Fruit fly (Drosophila melanogaster): ENCODE measurements around the gene CG13813.
A peak's percentile ranks its signal among the peaks of the same experiment; 100 is the strongest.

The CG13813 gene

dm6 chr3L:20186294-20187020 lies 45.0 kb upstream of the CG13813 start (continued):
- TF ChIP-seq CG12391 (tag; optimal IDR thresholded peaks at IDR 0.05), result no peak
- no peak for TF ChIP-seq Nf-YA (GFP tag; IDR thresholded peaks at IDR 0.05)
- no peak for TF ChIP-seq NC2β (GFP tag; optimal IDR thresholded peaks at IDR 0.05)
- no peak for TF ChIP-seq CG10979 (tag; optimal IDR thresholded peaks at IDR 0.05)
- TF ChIP-seq CG15696 (tag; optimal IDR thresholded peaks at IDR 0.05), result no peak
- TF ChIP-seq CG16813 (GFP tag; IDR thresholded peaks at IDR 0.05; ENCODE audit: partially characterized antibody), result 0 out of 3 replicates have a peak, but pooled peaks have one; percentile 17
- TF ChIP-seq bcd (GFP tag; optimal IDR thresholded peaks at IDR 0.05), result no peak
- peak; percentile 76; the same call in 1 of the 4 replicates for TF ChIP-seq chinmo (GFP tag; IDR thresholded peaks at IDR 0.05; ENCODE audit: partially characterized antibody)
- TF ChIP-seq CG12071 (GFP tag; optimal IDR thresholded peaks at IDR 0.05), result no peak
- no peak for TF ChIP-seq dpn (GFP tag; optimal IDR thresholded peaks at IDR 0.05)
- no peak for TF ChIP-seq sc (optimal IDR thresholded peaks at IDR 0.05)
- peak; percentile 40 for TF ChIP-seq sc (GFP tag; optimal IDR thresholded peaks at IDR 0.05)
- no peak for TF ChIP-seq bab2 (GFP tag; optimal IDR thresholded peaks at IDR 0.05)
- no peak for TF ChIP-seq tio (GFP tag; optimal IDR thresholded peaks at IDR 0.05)
- no peak for TF ChIP-seq Bteb2 (GFP tag; optimal IDR thresholded peaks at IDR 0.05)
- TF ChIP-seq CG1024 (GFP tag; IDR thresholded peaks at IDR 0.05), result no peak
- peak; percentile 34 for TF ChIP-seq CG17829 (tag; optimal IDR thresholded peaks at IDR 0.05)
- peak; percentile 11 for TF ChIP-seq CG3995 (GFP tag; optimal IDR thresholded peaks at IDR 0.05)
- no peak for TF ChIP-seq CHES-1-like (GFP tag; optimal IDR thresholded peaks at IDR 0.05)
- TF ChIP-seq Fer1 (GFP tag; optimal IDR thresholded peaks at IDR 0.05), result no peak
- TF ChIP-seq Ada2b (GFP tag; IDR thresholded peaks at IDR 0.05), result no peak
- TF ChIP-seq esg (GFP tag; conservative IDR thresholded peaks at IDR 0.05), result no peak
- peak in 1 of 2 experiments; percentile 33 for TF ChIP-seq Eip74EF (GFP tag; optimal IDR thresholded peaks at IDR 0.05)
- TF ChIP-seq CG32532 (GFP tag; IDR thresholded peaks at IDR 0.05), result no peak
- TF ChIP-seq CG6765 (GFP tag; optimal IDR thresholded peaks at IDR 0.05), result no peak
- TF ChIP-seq fru (optimal IDR thresholded peaks at IDR 0.05), result no peak
- TF ChIP-seq Hr39 (optimal IDR thresholded peaks at IDR 0.05), result no peak
- TF ChIP-seq CG32772 (GFP tag; IDR thresholded peaks at IDR 0.05), result no peak
- no peak for TF ChIP-seq cato (GFP tag; optimal IDR thresholded peaks at IDR 0.05; ENCODE audit: borderline replicate concordance)
- TF ChIP-seq CG2678 (tag; optimal IDR thresholded peaks at IDR 0.05), result no peak
- no peak for TF ChIP-seq CG1602 (GFP tag; optimal IDR thresholded peaks at IDR 0.05)
- TF ChIP-seq tup (GFP tag; optimal IDR thresholded peaks at IDR 0.05), result no peak
- TF ChIP-seq CG15479 (GFP tag; optimal IDR thresholded peaks at IDR 0.05), result no peak
- TF ChIP-seq h (optimal IDR thresholded peaks at IDR 0.05), result no peak
- TF ChIP-seq gsb-n (tag; optimal IDR thresholded peaks at IDR 0.05), result peak; percentile 16
- TF ChIP-seq seq (GFP tag; IDR thresholded peaks at IDR 0.05), result no peak
- peak; percentile 10 for TF ChIP-seq gcm (GFP tag; optimal IDR thresholded peaks at IDR 0.05)
- TF ChIP-seq Poxn (GFP tag; IDR thresholded peaks at IDR 0.05), result no peak
- TF ChIP-seq Sry-δ (GFP tag; optimal IDR thresholded peaks at IDR 0.05), result no peak
- no peak for TF ChIP-seq pho (GFP tag; optimal IDR thresholded peaks at IDR 0.05)
- no peak for TF ChIP-seq gcm2 (GFP tag; optimal IDR thresholded peaks at IDR 0.05)
- no peak for TF ChIP-seq Ptx1 (GFP tag; IDR thresholded peaks at IDR 0.05)
- no peak for TF ChIP-seq Xbp1 (GFP tag; optimal IDR thresholded peaks at IDR 0.05)
- no peak for TF ChIP-seq CG2120 (GFP tag; optimal IDR thresholded peaks at IDR 0.05)
- no peak for TF ChIP-seq CG17612 (GFP tag; IDR thresholded peaks at IDR 0.05)
- no peak for TF ChIP-seq CG3407 (GFP tag; optimal IDR thresholded peaks at IDR 0.05)
- TF ChIP-seq psq (GFP tag; optimal IDR thresholded peaks at IDR 0.05), result no peak
- no peak for TF ChIP-seq HmgD (GFP tag; optimal IDR thresholded peaks at IDR 0.05)
- no peak for TF ChIP-seq schlank (tag; optimal IDR thresholded peaks at IDR 0.05)
- peak; percentile 18 for TF ChIP-seq CG8388 (GFP tag; optimal IDR thresholded peaks at IDR 0.05)
- TF ChIP-seq emc (GFP tag; optimal IDR thresholded peaks at IDR 0.05), result no peak
- TF ChIP-seq ken (GFP tag; IDR thresholded peaks at IDR 0.05), result no peak
